Fruit fly (Drosophila melanogaster): ENCODE measurements around the gene eIF4EHP.

eIF4EHP gene

dm6 chr3R:24105312-24105902 is 3.4 kb downstream of the eIF4EHP start, which contains the start of gene Syx1A:
Gene Syx1A, minus strand, starts transcription at chr3R:24105763.
- no peak for TF ChIP-seq psq (optimal IDR thresholded peaks at IDR 0.05)
- TF ChIP-seq Sin3A (optimal IDR thresholded peaks at IDR 0.05) = no peak
- no peak for TF ChIP-seq h (optimal IDR thresholded peaks at IDR 0.05)
- TF ChIP-seq ttk (optimal IDR thresholded peaks at IDR 0.05) = no peak
- no peak for TF ChIP-seq insv (optimal IDR thresholded peaks at IDR 0.05)
- TF ChIP-seq Myc (optimal IDR thresholded peaks at IDR 0.05) = no peak

DNA sequence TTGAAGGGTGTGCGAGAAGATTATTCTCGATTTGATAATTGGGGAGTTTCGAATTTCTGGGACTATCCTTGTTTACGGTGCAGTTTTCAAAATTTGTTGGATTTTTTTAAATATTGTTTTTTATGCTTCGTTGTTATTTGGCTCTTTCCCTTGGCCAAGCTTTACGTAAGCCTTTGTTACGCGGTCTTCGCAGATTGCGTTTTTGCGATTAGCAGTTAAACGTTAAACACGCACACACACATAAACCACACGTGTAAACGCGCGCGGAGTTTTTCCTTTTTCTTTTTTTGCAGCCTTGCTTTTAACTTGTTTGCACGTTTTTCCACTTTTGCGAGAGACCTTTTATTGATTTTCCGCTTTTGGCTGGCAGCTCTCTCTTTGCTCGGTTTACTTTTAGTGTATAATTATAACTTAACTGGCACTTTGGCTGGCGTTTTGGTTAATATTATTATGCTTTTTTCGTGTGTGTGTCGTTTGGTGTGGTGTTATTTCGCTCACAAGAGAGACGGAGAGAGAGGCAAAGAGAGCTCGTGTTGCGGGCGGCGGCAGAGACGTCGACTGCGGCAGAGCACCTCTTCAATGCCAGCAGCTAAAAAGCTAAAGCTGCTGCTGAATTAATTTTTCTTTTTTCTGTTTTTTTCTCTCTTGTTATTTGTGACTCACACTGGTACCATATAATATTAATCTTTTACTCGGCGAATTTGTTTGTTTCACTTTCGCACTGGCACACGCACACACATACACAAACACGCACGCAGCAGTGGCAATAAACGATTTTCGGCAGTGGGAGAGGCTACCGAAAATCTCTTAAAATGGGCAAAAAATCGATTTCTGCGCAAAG is 4.1 kb downstream of the eIF4EHP start:
- no peak for TF ChIP-seq Myc (optimal IDR thresholded peaks at IDR 0.05)
- TF ChIP-seq insv (optimal IDR thresholded peaks at IDR 0.05) = no peak
- no peak for TF ChIP-seq psq (optimal IDR thresholded peaks at IDR 0.05)
- no peak for TF ChIP-seq Sin3A (optimal IDR thresholded peaks at IDR 0.05)
- no peak for TF ChIP-seq h (optimal IDR thresholded peaks at IDR 0.05)
- no peak for TF ChIP-seq ttk (optimal IDR thresholded peaks at IDR 0.05)

- TF ChIP-seq Myc (optimal IDR thresholded peaks at IDR 0.05) = no peak
- TF ChIP-seq h (optimal IDR thresholded peaks at IDR 0.05) = no peak
- no peak for TF ChIP-seq insv (optimal IDR thresholded peaks at IDR 0.05)
- TF ChIP-seq psq (optimal IDR thresholded peaks at IDR 0.05) = no peak
- no peak for TF ChIP-seq ttk (optimal IDR thresholded peaks at IDR 0.05)
- TF ChIP-seq Sin3A (optimal IDR thresholded peaks at IDR 0.05) = no peak
Observed at dm6 chr3R:24103708-24104107, 5.1 kb downstream of the eIF4EHP start.

dm6 chr3R:24102387-24102786 is 6.4 kb downstream of the eIF4EHP start:
- no peak for TF ChIP-seq ttk (optimal IDR thresholded peaks at IDR 0.05)

DNA sequence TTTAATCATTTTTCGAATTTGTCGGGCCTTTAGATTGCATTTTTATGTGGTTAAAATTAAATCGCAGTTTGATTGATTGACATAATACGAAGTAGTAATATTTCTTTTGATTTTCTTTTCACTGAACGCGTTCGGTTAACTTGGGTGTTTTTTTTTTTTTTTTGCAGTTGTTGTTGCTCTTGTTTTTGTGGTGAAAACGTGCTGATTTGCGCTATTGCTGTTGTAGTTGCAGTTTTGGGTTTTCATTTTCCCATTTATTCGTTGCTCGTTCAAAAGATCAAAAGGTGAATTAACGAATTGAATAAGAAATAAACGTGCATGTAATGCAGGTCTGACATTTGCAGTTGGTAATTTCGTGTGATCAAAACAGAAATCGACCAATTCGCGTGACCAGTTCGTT is 7.3 kb downstream of the eIF4EHP start:
- TF ChIP-seq insv (optimal IDR thresholded peaks at IDR 0.05) (no peak), h (optimal IDR thresholded peaks at IDR 0.05) (no peak), ttk (optimal IDR thresholded peaks at IDR 0.05) (no peak), psq (optimal IDR thresholded peaks at IDR 0.05) (no peak)

DNA sequence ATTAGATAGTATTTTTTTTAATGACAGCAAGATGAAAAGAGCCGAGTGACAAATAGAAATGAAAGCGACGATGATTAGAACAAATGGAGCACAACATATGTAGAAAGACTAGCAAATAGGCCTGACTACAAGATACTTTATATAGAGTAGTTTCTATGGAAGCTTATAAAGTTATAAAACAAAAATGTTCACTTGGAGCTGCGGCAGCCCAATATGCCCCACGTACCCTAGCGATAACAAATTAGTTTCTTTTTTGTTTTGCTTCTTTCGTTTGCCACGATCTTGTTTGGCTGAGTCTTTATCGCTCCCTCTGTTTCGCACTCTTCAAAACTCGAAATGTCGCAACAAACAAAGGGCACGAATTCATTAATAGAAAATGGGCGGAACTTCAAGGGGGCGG is 8.0 kb downstream of the eIF4EHP start:
- no peak for TF ChIP-seq h (optimal IDR thresholded peaks at IDR 0.05)
- TF ChIP-seq ttk (optimal IDR thresholded peaks at IDR 0.05) = no peak
- no peak for TF ChIP-seq Myc (optimal IDR thresholded peaks at IDR 0.05)
- no peak for TF ChIP-seq psq (optimal IDR thresholded peaks at IDR 0.05)

- TF ChIP-seq Myc (optimal IDR thresholded peaks at IDR 0.05) = no peak
- TF ChIP-seq ttk (optimal IDR thresholded peaks at IDR 0.05) = no peak
- no peak for TF ChIP-seq h (optimal IDR thresholded peaks at IDR 0.05)
- TF ChIP-seq psq (optimal IDR thresholded peaks at IDR 0.05) = no peak
- TF ChIP-seq insv (optimal IDR thresholded peaks at IDR 0.05) = no peak
Observed at dm6 chr3R:24099039-24100026, 9.4 kb downstream of the eIF4EHP start.

- TF ChIP-seq psq (optimal IDR thresholded peaks at IDR 0.05) (no peak), Myc (optimal IDR thresholded peaks at IDR 0.05) (no peak), Sin3A (optimal IDR thresholded peaks at IDR 0.05) (no peak), h (optimal IDR thresholded peaks at IDR 0.05) (no peak), insv (optimal IDR thresholded peaks at IDR 0.05) (no peak)
Observed at dm6 chr3R:24093430-24093829, 15.3 kb downstream of the eIF4EHP start.

dm6 chr3R:24092590-24093151 is 16.1 kb downstream of the eIF4EHP start:
- TF ChIP-seq insv (optimal IDR thresholded peaks at IDR 0.05) (no peak), h (optimal IDR thresholded peaks at IDR 0.05) (no peak), Myc (optimal IDR thresholded peaks at IDR 0.05) (no peak), Sin3A (optimal IDR thresholded peaks at IDR 0.05) (no peak), psq (optimal IDR thresholded peaks at IDR 0.05) (no peak), ttk (optimal IDR thresholded peaks at IDR 0.05) (no peak)

DNA sequence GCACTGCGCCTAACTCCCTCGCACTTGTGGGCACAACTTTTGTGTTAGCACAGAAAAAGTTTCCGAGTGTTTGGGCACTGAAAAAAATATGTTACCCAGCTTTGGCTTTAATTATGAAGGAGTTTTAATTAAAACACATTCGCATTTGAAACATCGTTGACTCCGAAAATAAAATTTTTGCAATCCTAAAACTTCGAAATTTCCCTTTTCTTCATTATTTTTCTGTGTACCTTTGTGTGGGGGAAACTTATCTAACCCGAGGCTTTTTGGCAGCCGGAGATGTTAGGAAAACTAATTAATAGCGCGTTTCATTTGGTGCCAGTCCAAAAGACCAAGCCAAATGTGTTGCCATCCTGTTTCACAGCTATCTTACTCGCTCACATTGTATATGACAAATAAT is 17.1 kb downstream of the eIF4EHP start:
- TF ChIP-seq Sin3A (optimal IDR thresholded peaks at IDR 0.05) = no peak
- no peak for TF ChIP-seq h (optimal IDR thresholded peaks at IDR 0.05)
- TF ChIP-seq psq (optimal IDR thresholded peaks at IDR 0.05) = no peak
- TF ChIP-seq Myc (optimal IDR thresholded peaks at IDR 0.05) = no peak
- TF ChIP-seq ttk (optimal IDR thresholded peaks at IDR 0.05) = no peak
- TF ChIP-seq insv (optimal IDR thresholded peaks at IDR 0.05) = no peak

dm6 chr3R:24090143-24090542 is 18.6 kb downstream of the eIF4EHP start:
- TF ChIP-seq ttk (optimal IDR thresholded peaks at IDR 0.05) (no peak), insv (optimal IDR thresholded peaks at IDR 0.05) (no peak), psq (optimal IDR thresholded peaks at IDR 0.05) (no peak), h (optimal IDR thresholded peaks at IDR 0.05) (no peak), Sin3A (optimal IDR thresholded peaks at IDR 0.05) (no peak), Myc (optimal IDR thresholded peaks at IDR 0.05) (no peak)

- TF ChIP-seq ttk (optimal IDR thresholded peaks at IDR 0.05) (no peak), Sin3A (optimal IDR thresholded peaks at IDR 0.05) (no peak), h (optimal IDR thresholded peaks at IDR 0.05) (no peak)
Observed at dm6 chr3R:24084975-24085374, 23.8 kb downstream of the eIF4EHP start.

All from Kc167 (cell line).